Worm (Caenorhabditis elegans): ENCODE results near the gene clec-63.

DNA sequence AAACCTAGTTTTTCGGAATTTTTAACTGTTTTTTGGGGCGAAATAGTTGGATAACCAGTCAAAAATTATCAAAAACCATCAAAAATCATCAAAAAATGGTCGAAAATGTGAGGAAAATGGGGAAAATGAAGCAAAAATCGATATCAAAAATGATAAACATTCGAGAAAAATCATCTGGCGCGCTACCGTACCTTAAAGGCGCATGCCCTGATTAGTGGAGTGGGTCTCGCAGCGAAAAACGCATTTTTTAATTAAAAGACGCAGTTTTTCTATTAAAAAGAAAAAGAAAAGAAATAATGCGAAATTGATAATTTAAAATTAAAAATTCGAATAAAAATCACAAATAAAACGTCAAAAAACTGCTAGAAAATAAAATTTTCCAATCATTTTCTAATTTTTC is 15.0 kb upstream of the clec-63 start, which contains the start of gene F35C5.1:
- TF ChIP-seq unc-62 (GFP tag; optimal IDR thresholded peaks at IDR 0.05) (no peak), lin-15B (tag; optimal IDR thresholded peaks at IDR 0.05) (no peak), fkh-10 (GFP tag; optimal IDR thresholded peaks at IDR 0.05) (no peak), elt-2 (tag; optimal IDR thresholded peaks at IDR 0.05) (no peak), ZK546.5 (tag; optimal IDR thresholded peaks at IDR 0.05) (no peak), nhr-23 (tag; optimal IDR thresholded peaks at IDR 0.05) (no peak), nhr-12 (tag; optimal IDR thresholded peaks at IDR 0.05) (no peak), snpc-4 (tag; optimal IDR thresholded peaks at IDR 0.05) (no peak), mdl-1 (tag; optimal IDR thresholded peaks at IDR 0.05) (no peak), ama-1 (optimal IDR thresholded peaks at IDR 0.05) (no peak), pha-4 (tag; optimal IDR thresholded peaks at IDR 0.05) (no peak), aly-2 (tag; optimal IDR thresholded peaks at IDR 0.05) (no peak)

All from whole organism, L3 larva.